Worm (Caenorhabditis elegans) whole organism, young adult: ENCODE data around the gene C08G9.1.

Experiments
- B0035.1 ChIP-seq: sonication (generic microtip); optimal IDR thresholded peaks from 2 replicates; lab custom pipeline; 2016; ENCODE audit warnings: missing genetic modification characterization, mild to moderate bottlenecking, missing compliant biosample characterization, missing genotype, missing genetic modification reagents
- B0261.1 ChIP-seq: sonication (generic microtip); optimal IDR thresholded peaks from 2 replicates; lab custom pipeline; 2016; ENCODE audit warnings: mild to moderate bottlenecking, missing genetic modification characterization, moderate library complexity, missing compliant biosample characterization
- B0336.3 ChIP-seq: fragments of 200-800 bp; sonication (Bioruptor generic); IDR thresholded peaks from 2 replicates; pipeline ENCODE4 v1.3.6; 2022; ENCODE audit warnings: missing genetic modification characterization, missing compliant biosample characterization
- D2030.7 ChIP-seq: fragments of 200-800 bp; sonication (Bioruptor generic); IDR thresholded peaks from 2 replicates; pipeline ENCODE4 v1.3.6; 2022; ENCODE audit warnings: missing genetic modification reagents, missing genetic modification characterization, missing compliant biosample characterization
- F10E7.11 ChIP-seq: sonication (generic microtip); optimal IDR thresholded peaks from 2 replicates; lab custom pipeline; 2017; ENCODE audit warnings: mild to moderate bottlenecking, missing genetic modification characterization, moderate library complexity, missing compliant biosample characterization
- F23B12.7 ChIP-seq: sonication (generic microtip); optimal IDR thresholded peaks from 2 replicates; lab custom pipeline; 2017; ENCODE audit warnings: missing genetic modification characterization, mild to moderate bottlenecking, missing compliant biosample characterization, antibody characterized with exemption, moderate library complexity; ENCODE audit not compliant: insufficient read depth
- F33H1.4 ChIP-seq: fragments of 200-800 bp; sonication (Bioruptor generic); IDR thresholded peaks from 2 replicates; pipeline ENCODE4 v1.3.6; 2022; ENCODE audit warnings: missing genetic modification reagents, missing genetic modification characterization, missing compliant biosample characterization
- F49E8.2 ChIP-seq: sonication (generic microtip); optimal IDR thresholded peaks from 3 replicates; lab custom pipeline; 2017; ENCODE audit warnings: missing genetic modification characterization, mild to moderate bottlenecking, missing compliant biosample characterization, antibody characterized with exemption, moderate library complexity; ENCODE audit not compliant: insufficient read depth
- F52B5.7 ChIP-seq: sonication (generic microtip); optimal IDR thresholded peaks from 2 replicates; lab custom pipeline; 2016; ENCODE audit warnings: mild to moderate bottlenecking, missing genetic modification characterization, missing compliant biosample characterization
- F55B11.4 ChIP-seq: sonication (generic microtip); optimal IDR thresholded peaks from 2 replicates; lab custom pipeline; 2016; ENCODE audit warnings: missing compliant biosample characterization, missing genetic modification characterization, borderline replicate concordance; ENCODE audit not compliant: insufficient read depth
- F57C9.4 ChIP-seq: sonication (generic microtip); optimal IDR thresholded peaks from 2 replicates; lab custom pipeline; 2017; ENCODE audit warnings: mild to moderate bottlenecking, missing genetic modification characterization, missing compliant biosample characterization
- K12H6.12 ChIP-seq: fragments of 200-800 bp; sonication (Bioruptor generic); optimal IDR thresholded peaks from 2 replicates; lab custom pipeline; 2018; ENCODE audit warnings: mild to moderate bottlenecking, missing genetic modification characterization, missing compliant biosample characterization
- T07F8.4 ChIP-seq: sonication (generic microtip); optimal IDR thresholded peaks from 2 replicates; lab custom pipeline; 2016; ENCODE audit warnings: mild to moderate bottlenecking, missing genetic modification characterization, moderate library complexity, missing compliant biosample characterization
- Y79H2A.3 ChIP-seq: fragments of 200-800 bp; sonication (Bioruptor generic); conservative IDR thresholded peaks from 2 replicates; pipeline ENCODE4 v1.3.6; 2022; ENCODE audit warnings: missing genetic modification reagents, missing genetic modification characterization, missing compliant biosample characterization
- Y95B8A.8 ChIP-seq: fragments of 200-800 bp; sonication (Bioruptor generic); IDR thresholded peaks from 2 replicates; pipeline ENCODE4 v1.3.6; 2022; ENCODE audit warnings: missing genetic modification reagents, missing genetic modification characterization, missing compliant biosample characterization
- akir-1 ChIP-seq: fragments of 200-800 bp; sonication (Bioruptor generic); optimal IDR thresholded peaks from 2 replicates; lab custom pipeline; 2018; ENCODE audit warnings: mild to moderate bottlenecking, missing genetic modification characterization, moderate library complexity, missing compliant biosample characterization
- aptf-2 ChIP-seq: fragments of 200-800 bp; sonication (Bioruptor generic); conservative IDR thresholded peaks from 2 replicates; pipeline ENCODE4 v1.3.6; 2022; ENCODE audit warnings: missing genetic modification reagents, missing genetic modification characterization, missing compliant biosample characterization
- aptf-3 ChIP-seq: fragments of 200-800 bp; sonication (Bioruptor generic); IDR thresholded peaks from 2 replicates; pipeline ENCODE4 v1.3.6; 2022; ENCODE audit warnings: missing genetic modification characterization, missing compliant biosample characterization
- athp-1 ChIP-seq: sonication (generic microtip); optimal IDR thresholded peaks from 2 replicates; lab custom pipeline; 2017; ENCODE audit warnings: mild to moderate bottlenecking, missing genetic modification characterization, missing compliant biosample characterization
- attf-6 ChIP-seq: fragments of 200-800 bp; sonication (Bioruptor generic); IDR thresholded peaks from 2 replicates; pipeline ENCODE4 v1.3.6; 2022; ENCODE audit warnings: missing genetic modification reagents, missing genetic modification characterization, missing compliant biosample characterization
- bed-2 ChIP-seq: fragments of 200-800 bp; sonication (Bioruptor generic); IDR thresholded peaks from 2 replicates; pipeline ENCODE4 v1.3.6; 2022; ENCODE audit warnings: missing genetic modification reagents, missing genetic modification characterization, missing compliant biosample characterization
- ccch-3 ChIP-seq: fragments of 200-800 bp; sonication (Bioruptor generic); optimal IDR thresholded peaks from 2 replicates; lab custom pipeline; 2018; ENCODE audit warnings: mild to moderate bottlenecking, missing genetic modification characterization, missing compliant biosample characterization
- cebp-1 ChIP-seq, 2 experiments: fragments of 200-800 bp in 1 of 2; sonication (Bioruptor generic) in 1 of 2; sonication (generic microtip) in 1 of 2; IDR thresholded peaks in 1 of 2; optimal IDR thresholded peaks in 1 of 2; 2 replicates each; pipeline versions ENCODE4 v1.3.6 to Lab custom; 2017 to 2022; ENCODE audit warnings: missing compliant biosample characterization in 2 of 2, missing genetic modification characterization in 2 of 2, mild to moderate bottlenecking in 1 of 2, missing genetic modification reagents in 1 of 2, moderate library complexity in 1 of 2
- cebp-2 ChIP-seq: fragments of 200-800 bp; sonication (Bioruptor generic); IDR thresholded peaks from 2 replicates; pipeline ENCODE4 v1.3.6; 2022; ENCODE audit warnings: missing genetic modification characterization, missing compliant biosample characterization
- ceh-100 ChIP-seq: fragments of 200-800 bp; sonication (Bioruptor generic); IDR thresholded peaks from 2 replicates; pipeline ENCODE4 v1.3.6; 2022; ENCODE audit warnings: missing genetic modification reagents, missing genetic modification characterization, missing compliant biosample characterization
- ceh-58 ChIP-seq: fragments of 200-800 bp; sonication (Bioruptor generic); IDR thresholded peaks from 2 replicates; pipeline ENCODE4 v1.3.6; 2022; ENCODE audit warnings: missing genetic modification characterization, missing compliant biosample characterization
- dpff-1 ChIP-seq: sonication (generic microtip); optimal IDR thresholded peaks from 2 replicates; lab custom pipeline; 2017; ENCODE audit warnings: mild to moderate bottlenecking, missing genetic modification characterization, missing compliant biosample characterization
- efl-1 ChIP-seq: fragments of 150-350 bp; optimal IDR thresholded peaks from 2 replicates; lab custom pipeline; 2014; ENCODE audit warnings: missing biosample characterization, missing genetic modification reagents, missing genetic modification characterization
- egrh-3 ChIP-seq: fragments of 200-800 bp; sonication (Bioruptor generic); IDR thresholded peaks from 2 replicates; pipeline ENCODE4 v1.3.6; 2022; ENCODE audit warnings: missing genetic modification reagents, missing genetic modification characterization, missing compliant biosample characterization
- ets-4 ChIP-seq: fragments of 200-800 bp; sonication (Bioruptor generic); optimal IDR thresholded peaks from 2 replicates; lab custom pipeline; 2018; ENCODE audit warnings: mild to moderate bottlenecking, missing genetic modification characterization, missing compliant biosample characterization
- gei-17 ChIP-seq: fragments of 200-800 bp; sonication (Bioruptor generic); optimal IDR thresholded peaks from 2 replicates; lab custom pipeline; 2018; ENCODE audit warnings: mild to moderate bottlenecking, missing genetic modification characterization, missing compliant biosample characterization
- hlh-12 ChIP-seq: sonication (generic microtip); optimal IDR thresholded peaks from 2 replicates; lab custom pipeline; 2016; ENCODE audit warnings: missing genetic modification characterization, missing compliant biosample characterization
- hmg-1.2 ChIP-seq: fragments of 200-800 bp; sonication (Bioruptor generic); IDR thresholded peaks from 2 replicates; pipeline ENCODE4 v1.3.6; 2022; ENCODE audit warnings: missing genetic modification reagents, missing genetic modification characterization, missing compliant biosample characterization
- hmg-20 ChIP-seq: fragments of 200-800 bp; sonication (Bioruptor generic); IDR thresholded peaks from 2 replicates; pipeline ENCODE4 v1.3.6; 2022; ENCODE audit warnings: missing genetic modification reagents, missing genetic modification characterization, missing compliant biosample characterization
- madf-10 ChIP-seq: sonication (generic microtip); optimal IDR thresholded peaks from 2 replicates; lab custom pipeline; 2016; ENCODE audit warnings: mild to moderate bottlenecking, missing genetic modification characterization, missing compliant biosample characterization
- madf-3 ChIP-seq: fragments of 200-800 bp; sonication (Bioruptor generic); IDR thresholded peaks from 2 replicates; pipeline ENCODE4 v1.3.6; 2022; ENCODE audit warnings: missing genetic modification reagents, missing genetic modification characterization, missing compliant biosample characterization
- nfya-2 ChIP-seq: fragments of 200-800 bp; sonication (Bioruptor generic); IDR thresholded peaks from 2 replicates; pipeline ENCODE4 v1.3.6; 2022; ENCODE audit warnings: missing genetic modification reagents, missing genetic modification characterization, missing compliant biosample characterization
- nhr-120 ChIP-seq: fragments of 200-800 bp; sonication (Bioruptor generic); IDR thresholded peaks from 2 replicates; pipeline ENCODE4 v1.3.6; 2022; ENCODE audit warnings: missing genetic modification characterization, missing compliant biosample characterization
- nhr-90 ChIP-seq: sonication (generic microtip); optimal IDR thresholded peaks from 2 replicates; lab custom pipeline; 2016; ENCODE audit warnings: missing genotype, mild to moderate bottlenecking, missing genetic modification characterization, missing compliant biosample characterization
- rcor-1 ChIP-seq: fragments of 200-800 bp; sonication (Bioruptor generic); IDR thresholded peaks from 2 replicates; pipeline ENCODE4 v1.3.6; 2022; ENCODE audit warnings: missing genetic modification reagents, missing genetic modification characterization, missing compliant biosample characterization
- sea-2 ChIP-seq: fragments of 200-800 bp; sonication (Bioruptor generic); IDR thresholded peaks from 2 replicates; pipeline ENCODE4 v1.3.6; 2022; ENCODE audit warnings: missing genetic modification characterization, missing compliant biosample characterization
- snpc-1.1 ChIP-seq: sonication (generic microtip); optimal IDR thresholded peaks from 2 replicates; lab custom pipeline; 2017; ENCODE audit warnings: missing genetic modification characterization, mild to moderate bottlenecking, missing compliant biosample characterization, antibody characterized with exemption, moderate library complexity, missing genotype, missing genetic modification reagents; ENCODE audit not compliant: insufficient read depth
- snpc-1.3 ChIP-seq: sonication (generic microtip); optimal IDR thresholded peaks from 2 replicates; lab custom pipeline; 2017; ENCODE audit warnings: missing genetic modification characterization, mild to moderate bottlenecking, missing compliant biosample characterization, antibody characterized with exemption, moderate library complexity, missing genotype, missing genetic modification reagents; ENCODE audit not compliant: insufficient read depth
- snpc-4 ChIP-seq, 5 experiments: fragments of 150-350 bp in 1 of 5; sonication (generic microtip) in 4 of 5; optimal IDR thresholded peaks; 2 replicates each; lab custom pipeline; 2014 to 2018; ENCODE audit warnings: missing genetic modification characterization in 5 of 5, missing biosample characterization in 3 of 5, antibody characterized with exemption in 2 of 5, mild to moderate bottlenecking in 2 of 5, missing compliant biosample characterization in 2 of 5, missing genotype in 2 of 5, moderate library complexity in 2 of 5, missing genetic modification reagents in 1 of 5
- xnd-1 ChIP-seq: sonication (generic microtip); optimal IDR thresholded peaks from 2 replicates; lab custom pipeline; 2016; ENCODE audit warnings: missing genotype, missing genetic modification reagents, missing genetic modification characterization, missing compliant biosample characterization
- ztf-26 ChIP-seq: sonication (generic microtip); optimal IDR thresholded peaks from 2 replicates; lab custom pipeline; 2017; ENCODE audit warnings: missing genetic modification characterization, missing compliant biosample characterization
- ztf-28 ChIP-seq: fragments of 200-800 bp; sonication (Bioruptor generic); IDR thresholded peaks from 2 replicates; pipeline ENCODE4 v1.3.6; 2022; ENCODE audit warnings: missing genetic modification reagents, missing genetic modification characterization, missing compliant biosample characterization
- ztf-6 ChIP-seq: fragments of 200-800 bp; sonication (Bioruptor generic); IDR thresholded peaks from 2 replicates; pipeline ENCODE4 v1.3.6; 2022; ENCODE audit warnings: missing genetic modification reagents, missing genetic modification characterization, missing compliant biosample characterization

C08G9.1 gene

DNA sequence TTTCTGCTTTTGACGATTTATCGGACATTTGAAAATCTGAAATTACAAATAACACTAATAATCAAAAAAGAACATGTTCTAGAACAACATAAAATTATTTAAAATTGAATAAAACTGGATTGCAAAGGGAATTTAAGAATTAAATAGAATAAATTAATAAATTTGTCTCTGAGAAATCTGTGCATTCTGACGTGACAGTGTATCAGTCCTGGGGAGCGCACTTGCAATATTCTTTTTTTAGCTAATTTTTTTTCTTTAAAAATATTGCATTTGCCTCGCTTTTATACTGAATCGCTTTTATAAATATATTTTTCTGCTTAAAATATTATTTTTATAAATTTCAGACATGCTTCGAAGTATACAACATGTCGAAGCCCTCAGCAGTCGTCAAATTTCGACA lies 51.1 kb downstream of the C08G9.1 start, which contains the start of the genes mrpl-1, emc-6 and mrps-24 (continued):
- TF ChIP-seq aptf-2: no peak
- no peak for TF ChIP-seq cebp-1 (GFP tag; IDR thresholded peaks at IDR 0.05; lab: Robert Waterston, UW)
- peak; percentile 54 for TF ChIP-seq cebp-1 (tag; optimal IDR thresholded peaks at IDR 0.05; lab: Kevin White, UChicago)
- no peak for TF ChIP-seq dpff-1 (tag; lab: Kevin White, UChicago)
- no peak for TF ChIP-seq ceh-58
- TF ChIP-seq T07F8.4 (tag; lab: Kevin White, UChicago): no peak
- no peak for TF ChIP-seq nhr-120
- TF ChIP-seq F10E7.11: no peak
- TF ChIP-seq cebp-2 (GFP tag; lab: Robert Waterston, UW): no peak
- no peak for TF ChIP-seq ceh-100 (GFP tag; lab: Robert Waterston, UW)
- TF ChIP-seq hmg-20 (GFP tag; lab: Robert Waterston, UW): no peak
- TF ChIP-seq akir-1 (GFP tag; lab: Kevin White, UChicago): no peak
- TF ChIP-seq sea-2 (GFP tag; lab: Robert Waterston, UW): no peak
- TF ChIP-seq snpc-4 (GFP tag; optimal IDR thresholded peaks at IDR 0.05; lab: Kevin White, UChicago): peak; percentile 56
- TF ChIP-seq snpc-4 (tag; optimal IDR thresholded peaks at IDR 0.05; lab: Kevin White, UChicago): peak in 3 of 4 experiments; percentile 30 to 64 (median 48)
- TF ChIP-seq snpc-1.1 (tag; lab: Kevin White, UChicago): no peak
- TF ChIP-seq madf-3 (GFP tag; lab: Robert Waterston, UW): no peak
- TF ChIP-seq F23B12.7 (tag; lab: Kevin White, UChicago): peak; percentile 74
- no peak for TF ChIP-seq ccch-3 (GFP tag; lab: Kevin White, UChicago)
- no peak for TF ChIP-seq bed-2 (GFP tag; lab: Robert Waterston, UW)
- TF ChIP-seq xnd-1 (tag; lab: Kevin White, UChicago): no peak
- TF ChIP-seq ztf-26 (tag; lab: Kevin White, UChicago): no peak
- TF ChIP-seq ets-4 (GFP tag; lab: Kevin White, UChicago): no peak
- TF ChIP-seq Y79H2A.3 (GFP tag; lab: Robert Waterston, UW): no peak
- no peak for TF ChIP-seq attf-6 (GFP tag; lab: Robert Waterston, UW)
- TF ChIP-seq F57C9.4 (tag; lab: Kevin White, UChicago): no peak
- no peak for TF ChIP-seq ztf-6 (GFP tag; lab: Robert Waterston, UW)
- TF ChIP-seq D2030.7 (GFP tag; lab: Robert Waterston, UW): 0 out of 2 replicates have a peak, but pooled peaks have one; percentile 7
- no peak for TF ChIP-seq madf-10
- TF ChIP-seq Y95B8A.8 (GFP tag; lab: Robert Waterston, UW): no peak
- no peak for TF ChIP-seq athp-1 (tag; lab: Kevin White, UChicago)
- no peak for TF ChIP-seq B0261.1 (tag; lab: Kevin White, UChicago)
- no peak for TF ChIP-seq K12H6.12 (tag; lab: Kevin White, UChicago)
- peak; percentile 72 for TF ChIP-seq snpc-1.3 (tag; lab: Kevin White, UChicago)
- TF ChIP-seq B0336.3 (GFP tag; lab: Robert Waterston, UW): no peak
- TF ChIP-seq gei-17 (GFP tag; lab: Kevin White, UChicago): no peak
- no peak for TF ChIP-seq F49E8.2 (tag; lab: Kevin White, UChicago)
- no peak for TF ChIP-seq F52B5.7 (tag; lab: Kevin White, UChicago)
- no peak for TF ChIP-seq F55B11.4 (tag; lab: Kevin White, UChicago)
- TF ChIP-seq rcor-1 (GFP tag; lab: Robert Waterston, UW): no peak
- TF ChIP-seq hlh-12: no peak
- peak; percentile 1 for TF ChIP-seq efl-1 (GFP tag; lab: Kevin White, UChicago)
- no peak for TF ChIP-seq B0035.1
- TF ChIP-seq F33H1.4 (GFP tag; lab: Robert Waterston, UW): peak; percentile 25
- no peak for TF ChIP-seq ztf-28 (GFP tag; lab: Robert Waterston, UW)
- no peak for TF ChIP-seq nhr-90
- no peak for TF ChIP-seq aptf-3 (GFP tag; lab: Robert Waterston, UW)
- no peak for TF ChIP-seq nfya-2 (GFP tag; lab: Robert Waterston, UW)
- TF ChIP-seq egrh-3 (GFP tag; lab: Robert Waterston, UW): no peak
- TF ChIP-seq hmg-1.2 (GFP tag; lab: Robert Waterston, UW): no peak
